Fruit fly (Drosophila melanogaster): ENCODE measurements around the gene Mec2.

The Mec2 gene

DNA sequence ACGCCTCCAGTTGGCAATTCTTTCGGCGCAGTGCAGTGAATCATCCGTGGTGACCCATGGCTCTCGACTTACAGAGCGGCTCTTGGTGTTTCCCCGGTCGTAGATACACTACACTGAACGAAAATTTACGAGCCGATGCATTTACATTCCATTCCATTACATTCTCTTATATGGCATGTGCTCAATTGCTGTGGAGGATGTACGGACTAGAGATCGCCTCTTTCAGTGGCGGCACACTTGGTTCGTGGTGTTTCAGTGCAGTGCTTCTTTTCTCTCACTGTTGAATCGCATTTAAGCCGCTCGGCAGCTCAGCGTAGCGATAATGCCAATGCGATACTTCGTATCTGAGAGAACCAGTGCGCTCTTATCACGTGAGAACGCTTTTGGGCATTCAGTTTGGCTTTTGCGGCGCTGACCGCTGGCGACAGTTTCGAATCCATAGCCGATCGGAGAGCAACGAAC is at the start of gene Mec2:
Mec2 (plus strand) TSS at position 412 of the 462 bp plus-strand sequence.
- TF ChIP-seq Pif1B (GFP tag; optimal IDR thresholded peaks at IDR 0.05) = peak; percentile 62
- peak; percentile 72 for TF ChIP-seq CG32121 (GFP tag; IDR thresholded peaks at IDR 0.05)
- peak; percentile 54 for TF ChIP-seq CG8301 (tag; optimal IDR thresholded peaks at IDR 0.05)
- peak; percentile 80 for TF ChIP-seq Ets98B (GFP tag; IDR thresholded peaks at IDR 0.05)
- TF ChIP-seq fd96Ca (GFP tag; IDR thresholded peaks at IDR 0.05) = peak; percentile 85; the same call in 2 of the 3 replicates
- TF ChIP-seq CG13204 (GFP tag; optimal IDR thresholded peaks at IDR 0.05) = peak; percentile 65
- no peak for TF ChIP-seq CG10348 (GFP tag; IDR thresholded peaks at IDR 0.05)
- peak; percentile 69 for TF ChIP-seq CG12605 (GFP tag; IDR thresholded peaks at IDR 0.05)
- peak; percentile 62 for TF ChIP-seq CG9948 (tag; optimal IDR thresholded peaks at IDR 0.05)
- TF ChIP-seq CG34367 (tag; optimal IDR thresholded peaks at IDR 0.05) = peak; percentile 73
- TF ChIP-seq Pif1A (GFP tag; optimal IDR thresholded peaks at IDR 0.05) = peak; percentile 75
- TF ChIP-seq gl (tag; optimal IDR thresholded peaks at IDR 0.05) = peak; percentile 49
- peak; percentile 42; the same call in 1 of the 2 replicates for TF ChIP-seq rn (GFP tag; IDR thresholded peaks at IDR 0.05)
- peak; percentile 84 for TF ChIP-seq CG4496 (GFP tag; IDR thresholded peaks at IDR 0.05)
- peak; percentile 70 for TF ChIP-seq CG8159 (tag; optimal IDR thresholded peaks at IDR 0.05)
- peak; percentile 13 for TF ChIP-seq D1 (tag; optimal IDR thresholded peaks at IDR 0.05)
- TF ChIP-seq CG17806 (tag; optimal IDR thresholded peaks at IDR 0.05) = peak; percentile 65
- TF ChIP-seq CG15710 (tag; optimal IDR thresholded peaks at IDR 0.05) = peak; percentile 81
- no peak for TF ChIP-seq CG14655 (GFP tag; optimal IDR thresholded peaks at IDR 0.05)
- peak; percentile 72 for TF ChIP-seq EcR (GFP tag; optimal IDR thresholded peaks at IDR 0.05)
- peak; percentile 80 for TF ChIP-seq Snoo (tag; optimal IDR thresholded peaks at IDR 0.05)

DNA sequence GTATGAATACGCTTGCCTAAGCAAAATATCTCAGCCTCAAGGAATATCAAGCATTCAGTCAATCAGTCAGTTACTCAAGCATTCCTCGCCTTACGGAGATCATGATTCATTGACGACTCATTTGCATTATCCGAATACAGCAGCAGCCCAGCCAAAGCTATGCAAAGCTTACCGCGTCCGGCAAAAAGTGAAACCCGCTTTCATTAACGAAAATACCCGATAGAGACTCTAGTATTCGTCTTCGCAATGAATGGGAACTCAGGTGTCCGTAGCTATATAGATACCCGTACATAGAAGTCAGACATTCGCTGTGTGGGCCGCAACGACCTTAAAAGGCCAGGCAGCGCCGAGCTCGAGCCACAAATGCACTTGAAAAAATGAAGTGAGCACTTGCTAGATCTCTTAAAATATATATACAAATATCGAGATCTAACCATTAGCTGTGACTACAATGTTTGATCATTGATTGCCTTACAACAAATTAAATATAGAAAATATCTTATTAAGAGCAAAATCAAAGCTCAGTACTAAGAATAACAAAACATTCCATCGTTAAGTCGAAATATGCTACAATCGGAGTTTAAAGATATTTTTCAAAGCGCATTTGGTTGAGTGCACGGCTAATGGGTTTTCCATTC is 42.9 kb upstream of the Mec2 start:
- TF ChIP-seq fd96Ca (GFP tag; IDR thresholded peaks at IDR 0.05) = no peak
- TF ChIP-seq CG13204 (GFP tag; optimal IDR thresholded peaks at IDR 0.05) = peak; percentile 6
- TF ChIP-seq CG8159 (tag; optimal IDR thresholded peaks at IDR 0.05) = peak; percentile 68
- TF ChIP-seq Pif1B (GFP tag; optimal IDR thresholded peaks at IDR 0.05) = peak; percentile 53
- TF ChIP-seq CG14655 (GFP tag; optimal IDR thresholded peaks at IDR 0.05) = peak; percentile 84
- no peak for TF ChIP-seq CG10348 (GFP tag; IDR thresholded peaks at IDR 0.05)
- peak; percentile 75 for TF ChIP-seq CG8301 (tag; optimal IDR thresholded peaks at IDR 0.05)
- peak; percentile 50 for TF ChIP-seq CG32121 (GFP tag; IDR thresholded peaks at IDR 0.05)
- TF ChIP-seq gl (tag; optimal IDR thresholded peaks at IDR 0.05) = no peak
- TF ChIP-seq EcR (GFP tag; optimal IDR thresholded peaks at IDR 0.05) = peak; percentile 25
- TF ChIP-seq CG12605 (GFP tag; IDR thresholded peaks at IDR 0.05) = no peak
- peak; percentile 55 for TF ChIP-seq CG17806 (tag; optimal IDR thresholded peaks at IDR 0.05)
- TF ChIP-seq Snoo (tag; optimal IDR thresholded peaks at IDR 0.05) = peak; percentile 20
- peak; percentile 53 for TF ChIP-seq CG34367 (tag; optimal IDR thresholded peaks at IDR 0.05)
- TF ChIP-seq CG4496 (GFP tag; IDR thresholded peaks at IDR 0.05) = peak; percentile 25; the same call in 1 of the 3 replicates
- TF ChIP-seq Pif1A (GFP tag; optimal IDR thresholded peaks at IDR 0.05) = peak; percentile 64
- TF ChIP-seq D1 (tag; optimal IDR thresholded peaks at IDR 0.05) = peak; percentile 47
- peak; percentile 68 for TF ChIP-seq CG15710 (tag; optimal IDR thresholded peaks at IDR 0.05)
- TF ChIP-seq rn (GFP tag; IDR thresholded peaks at IDR 0.05) = no peak
- TF ChIP-seq Ets98B (GFP tag; IDR thresholded peaks at IDR 0.05) = peak; percentile 19
- peak; percentile 69 for TF ChIP-seq CG9948 (tag; optimal IDR thresholded peaks at IDR 0.05)

DNA sequence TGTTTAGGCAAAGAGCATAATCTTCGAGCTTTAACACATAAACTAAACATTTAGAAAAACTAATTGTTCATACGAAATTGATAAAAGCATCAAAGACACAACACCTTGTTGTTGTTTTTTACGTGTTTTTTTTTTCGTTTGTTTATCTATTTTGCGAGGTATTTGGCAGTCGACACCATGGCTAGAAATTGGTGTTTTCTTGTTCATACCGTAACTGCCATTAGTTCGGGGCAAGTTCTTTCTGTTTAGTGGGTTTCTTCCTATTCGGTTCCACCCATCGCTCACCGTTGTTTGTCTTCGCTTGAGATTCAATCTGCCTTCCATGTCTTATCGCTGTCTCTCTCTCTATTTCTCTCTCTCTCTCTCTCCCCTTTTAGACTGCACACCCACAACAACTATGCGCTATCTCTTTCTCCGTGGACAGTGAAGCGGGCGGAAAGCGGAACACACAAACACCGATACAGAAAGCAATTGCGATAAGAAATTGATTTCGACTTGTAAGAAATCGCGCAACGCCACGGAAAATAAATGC is 41.3 kb upstream of the Mec2 start:
- TF ChIP-seq CG8301 (tag; optimal IDR thresholded peaks at IDR 0.05) (peak; percentile 45), gl (tag; optimal IDR thresholded peaks at IDR 0.05) (no peak), Snoo (tag; optimal IDR thresholded peaks at IDR 0.05) (no peak), fd96Ca (GFP tag; IDR thresholded peaks at IDR 0.05) (peak; percentile 24; the same call in 1 of the 3 replicates), EcR (GFP tag; optimal IDR thresholded peaks at IDR 0.05) (peak; percentile 21), Pif1B (GFP tag; optimal IDR thresholded peaks at IDR 0.05) (peak; percentile 78), Ets98B (GFP tag; IDR thresholded peaks at IDR 0.05) (no peak), rn (GFP tag; IDR thresholded peaks at IDR 0.05) (no peak), CG14655 (GFP tag; optimal IDR thresholded peaks at IDR 0.05) (peak; percentile 65), CG34367 (tag; optimal IDR thresholded peaks at IDR 0.05) (no peak), CG32121 (GFP tag; IDR thresholded peaks at IDR 0.05) (no peak), CG8159 (tag; optimal IDR thresholded peaks at IDR 0.05) (peak; percentile 15), CG15710 (tag; optimal IDR thresholded peaks at IDR 0.05) (no peak), CG4496 (GFP tag; IDR thresholded peaks at IDR 0.05) (no peak; the same call in 2 of the 3 replicates), D1 (tag; optimal IDR thresholded peaks at IDR 0.05) (no peak), CG17806 (tag; optimal IDR thresholded peaks at IDR 0.05) (no peak), CG10348 (GFP tag; IDR thresholded peaks at IDR 0.05) (no peak), CG13204 (GFP tag; optimal IDR thresholded peaks at IDR 0.05) (peak; percentile 47), Pif1A (GFP tag; optimal IDR thresholded peaks at IDR 0.05) (peak; percentile 72), CG9948 (tag; optimal IDR thresholded peaks at IDR 0.05) (peak; percentile 50), CG12605 (GFP tag; IDR thresholded peaks at IDR 0.05) (no peak)

DNA sequence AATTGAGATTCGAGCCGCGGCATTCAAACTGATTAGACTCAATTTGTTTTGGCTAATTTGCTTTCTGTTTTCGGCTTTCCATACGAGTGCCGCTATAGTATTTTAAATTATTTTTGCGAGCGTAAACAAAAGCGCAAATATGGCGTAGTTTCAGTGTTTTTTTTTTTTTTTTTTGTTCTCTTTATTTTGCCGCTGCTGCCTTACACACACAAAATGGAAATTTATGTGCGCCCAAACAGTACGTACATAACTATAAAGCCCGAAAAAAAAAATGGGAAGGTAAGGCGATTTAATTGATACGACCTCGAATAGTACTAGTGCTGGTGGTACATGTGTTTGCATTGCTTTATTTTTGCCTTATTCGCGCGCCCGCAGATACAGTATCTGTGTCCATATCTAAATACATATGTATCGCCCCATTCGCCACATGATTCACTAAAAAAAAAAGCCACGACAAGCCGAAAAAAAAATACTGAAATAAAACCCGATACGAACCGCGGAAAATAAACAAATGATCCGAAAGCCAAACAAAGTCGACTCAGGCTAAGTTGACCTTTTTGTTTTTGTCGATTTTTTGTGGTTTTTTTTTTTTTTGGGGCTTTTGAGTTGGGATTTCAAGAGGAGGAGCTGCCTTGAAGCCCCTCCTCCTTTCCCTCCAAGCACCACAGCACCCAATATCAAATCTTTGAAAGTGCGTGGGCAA is 39.7 kb upstream of the Mec2 start:
- TF ChIP-seq Snoo (tag; optimal IDR thresholded peaks at IDR 0.05) (no peak), CG13204 (GFP tag; optimal IDR thresholded peaks at IDR 0.05) (no peak), CG34367 (tag; optimal IDR thresholded peaks at IDR 0.05) (no peak), CG32121 (GFP tag; IDR thresholded peaks at IDR 0.05) (no peak), Ets98B (GFP tag; IDR thresholded peaks at IDR 0.05) (no peak), CG8301 (tag; optimal IDR thresholded peaks at IDR 0.05) (no peak), CG14655 (GFP tag; optimal IDR thresholded peaks at IDR 0.05) (no peak), CG4496 (GFP tag; IDR thresholded peaks at IDR 0.05) (peak; percentile 43; the same call in 1 of the 3 replicates), CG9948 (tag; optimal IDR thresholded peaks at IDR 0.05) (no peak), CG10348 (GFP tag; IDR thresholded peaks at IDR 0.05) (no peak), CG12605 (GFP tag; IDR thresholded peaks at IDR 0.05) (no peak), EcR (GFP tag; optimal IDR thresholded peaks at IDR 0.05) (no peak), fd96Ca (GFP tag; IDR thresholded peaks at IDR 0.05) (0 out of 3 replicates have a peak, but pooled peaks have one; percentile 11), CG15710 (tag; optimal IDR thresholded peaks at IDR 0.05) (no peak), rn (GFP tag; IDR thresholded peaks at IDR 0.05) (no peak), CG8159 (tag; optimal IDR thresholded peaks at IDR 0.05) (no peak), D1 (tag; optimal IDR thresholded peaks at IDR 0.05) (no peak), gl (tag; optimal IDR thresholded peaks at IDR 0.05) (no peak), Pif1B (GFP tag; optimal IDR thresholded peaks at IDR 0.05) (no peak), CG17806 (tag; optimal IDR thresholded peaks at IDR 0.05) (no peak), Pif1A (GFP tag; optimal IDR thresholded peaks at IDR 0.05) (peak; percentile 40)
